Fruit fly (Drosophila melanogaster) whole organism: ENCODE data around the gene Imp.

Experiments used
- CG8478 ChIP-seq: fragments of >200 bp; optimal IDR thresholded peaks from 2 replicates; lab custom pipeline; 2018; ENCODE audit warnings: inconsistent platforms
- Dll ChIP-seq: fragments of >200 bp; optimal IDR thresholded peaks from 2 replicates; lab custom pipeline; 2017
- EcR ChIP-seq, 2 experiments: fragments of >200 bp; optimal IDR thresholded peaks; 2 replicates each; lab custom pipeline; 2017; ENCODE audit warnings: missing biosample characterization in 2 of 2, missing genetic modification characterization in 2 of 2, missing genetic modification reagents in 2 of 2
- pan ChIP-seq: fragments of >200 bp; optimal IDR thresholded peaks from 2 replicates; lab custom pipeline; 2017
- psq ChIP-seq: fragments of >200 bp; optimal IDR thresholded peaks from 2 replicates; lab custom pipeline; 2017
- usp ChIP-seq: fragments of >200 bp; optimal IDR thresholded peaks from 2 replicates; lab custom pipeline; 2017; ENCODE audit warnings: missing biosample characterization, missing genetic modification characterization, mixed read lengths

Gene Imp

DNA sequence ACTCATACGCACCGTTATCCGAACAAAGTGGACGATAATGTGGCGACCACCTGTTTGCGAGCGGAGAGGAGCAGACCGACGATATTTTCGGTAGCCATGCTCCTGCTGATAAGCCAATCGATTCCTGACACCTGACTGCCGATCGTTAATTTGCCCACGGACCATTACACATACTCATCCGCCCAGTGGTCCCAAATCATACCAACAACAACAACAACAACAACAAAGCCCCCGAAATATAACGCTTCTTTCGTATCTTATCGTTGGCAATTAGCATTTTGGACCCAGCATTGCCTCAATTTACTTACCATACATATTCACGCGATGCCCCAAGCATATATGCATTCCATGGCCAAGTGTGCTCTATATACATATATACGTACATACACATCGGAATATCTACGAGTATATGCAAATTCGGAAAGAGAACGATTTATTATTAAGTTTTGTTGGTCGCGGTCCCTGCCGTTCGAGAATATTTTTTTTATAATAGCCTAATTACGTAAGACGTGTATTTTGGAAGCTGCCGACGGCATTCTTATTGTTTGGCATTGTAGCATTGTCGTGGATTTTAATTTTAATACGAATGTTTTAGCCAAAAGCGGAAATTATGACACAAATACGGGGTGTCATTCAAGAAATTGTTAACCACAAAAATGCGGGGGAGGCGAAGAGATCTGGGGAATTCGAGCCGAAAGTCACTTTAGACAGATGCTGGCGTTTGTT lies 49.0 kb downstream of the Imp start:
- no peak for TF ChIP-seq psq (lab: Kevin White, UChicago)

DNA sequence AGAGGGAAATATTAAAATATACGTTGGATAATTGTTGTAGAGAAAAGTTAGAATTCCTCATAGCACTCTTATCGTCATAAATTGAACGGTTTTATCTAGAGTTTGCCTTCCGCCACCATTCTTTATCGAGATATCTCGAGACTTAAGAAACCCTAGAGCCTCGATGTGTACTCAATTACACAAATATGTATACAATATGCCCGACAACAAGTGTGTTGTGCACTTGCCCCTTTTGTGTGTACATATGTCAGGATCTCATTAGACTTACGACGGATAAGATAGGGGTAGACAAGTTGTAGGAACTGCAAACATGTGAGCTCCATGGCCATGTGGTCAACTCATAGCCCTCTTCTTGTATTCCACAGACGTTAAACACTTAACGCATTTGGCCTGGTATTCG lies 50.5 kb downstream of the Imp start:
- TF ChIP-seq pan (no peak), psq (lab: Kevin White, UChicago) (no peak), usp (GFP tag; lab: Kevin White, UChicago) (no peak), EcR (GFP tag; optimal IDR thresholded peaks at IDR 0.05; lab: Kevin White, UChicago) (no peak), Dll (lab: Kevin White, UChicago) (no peak), CG8478 (lab: Kevin White, UChicago) (no peak)

DNA sequence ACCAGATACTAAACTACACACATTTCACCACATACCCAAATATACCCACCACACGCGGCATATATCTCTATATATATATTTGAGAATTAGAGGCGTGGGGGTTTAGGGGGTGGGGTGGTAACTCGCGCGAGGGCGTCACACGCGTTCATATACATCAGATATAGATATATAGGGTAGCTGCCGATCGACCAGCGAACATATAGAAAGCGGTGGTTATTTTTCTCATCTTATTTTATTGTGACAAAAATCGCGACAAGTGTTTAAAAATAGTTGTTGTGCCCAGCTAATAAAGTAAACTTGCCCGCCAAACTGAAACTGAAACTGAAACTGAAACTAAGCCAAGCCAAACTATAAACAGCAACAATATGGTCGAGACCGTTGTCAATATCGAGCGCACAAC lies 51.4 kb downstream of the Imp start:
- TF ChIP-seq usp (GFP tag; lab: Kevin White, UChicago) (no peak), pan (no peak), EcR (GFP tag; optimal IDR thresholded peaks at IDR 0.05; lab: Kevin White, UChicago) (no peak), CG8478 (lab: Kevin White, UChicago) (no peak), psq (lab: Kevin White, UChicago) (no peak), Dll (lab: Kevin White, UChicago) (no peak)

DNA sequence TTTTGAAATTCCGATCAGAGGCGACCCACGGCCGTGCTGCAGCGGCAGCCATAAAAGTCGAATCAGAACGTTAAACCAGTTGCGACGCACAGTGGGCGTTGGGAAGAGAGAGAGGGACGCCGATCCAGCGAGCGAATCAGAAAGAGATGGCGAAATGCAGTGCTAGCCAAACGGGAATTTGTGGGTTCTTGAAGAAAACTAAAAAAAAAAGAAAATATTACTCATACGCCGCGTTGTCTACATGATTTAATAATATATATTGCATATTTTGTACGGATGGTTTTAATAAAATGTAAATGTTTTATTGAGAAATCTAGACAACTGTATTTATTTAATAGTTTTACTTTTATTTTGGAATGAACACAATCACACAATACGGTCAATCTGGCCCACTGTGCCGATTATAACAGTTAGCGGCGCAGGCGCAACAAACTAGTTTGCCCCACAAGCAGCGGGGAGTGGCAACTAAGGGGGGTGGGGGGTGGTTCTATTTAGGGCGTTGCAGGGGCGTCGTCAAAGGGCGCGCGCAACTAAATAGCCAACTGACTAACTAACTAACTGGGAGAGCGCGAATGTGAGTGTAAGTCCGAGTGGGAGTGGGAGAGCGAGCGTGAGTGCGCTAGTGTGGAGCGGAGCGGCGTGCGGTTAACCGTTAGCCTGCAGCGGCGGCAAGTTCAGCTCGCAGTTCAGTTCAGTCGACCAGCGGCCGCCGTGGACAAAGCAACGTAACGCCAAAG lies 52.1 kb downstream of the Imp start, which contains the start of gene CG15211:
Gene CG15211 (plus strand): TSS at position 686 of the 737 bp plus-strand sequence.
- TF ChIP-seq pan (no peak), Dll (lab: Kevin White, UChicago) (no peak), usp (GFP tag; lab: Kevin White, UChicago) (no peak), psq (lab: Kevin White, UChicago) (no peak), EcR (GFP tag; optimal IDR thresholded peaks at IDR 0.05; lab: Kevin White, UChicago) (no peak), CG8478 (lab: Kevin White, UChicago) (no peak)

DNA sequence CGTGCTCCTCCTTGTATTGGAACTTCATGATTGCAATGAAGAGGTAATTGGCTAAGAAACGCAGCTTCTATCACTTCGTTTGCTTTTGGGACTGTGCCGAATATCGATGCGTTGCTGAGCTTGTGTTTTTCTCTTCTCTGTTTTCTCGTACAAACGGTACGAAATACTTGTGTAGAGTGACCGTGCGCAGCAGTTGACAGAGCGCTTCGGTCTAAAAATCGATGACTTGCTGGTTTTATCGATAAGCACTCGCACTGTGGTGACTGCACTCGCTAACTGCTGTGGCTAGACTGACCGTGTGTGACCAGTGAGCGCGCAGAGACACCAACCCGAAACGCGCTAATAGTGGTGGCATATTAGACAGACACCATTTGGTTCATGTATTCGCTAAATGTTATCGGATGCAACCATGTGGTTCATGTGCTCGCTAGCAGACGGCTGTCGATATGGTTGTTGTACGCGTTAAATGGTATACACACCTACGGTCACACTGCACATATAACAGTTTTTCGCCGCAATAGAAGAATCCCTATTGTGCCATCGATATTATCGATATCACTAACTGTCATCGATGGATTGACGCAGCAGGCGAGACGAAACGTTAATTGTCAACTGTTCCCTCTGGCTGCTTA lies 55.9 kb downstream of the Imp start, which contains the start of the genes Atg8a and BTBD9:
Gene Atg8a (minus strand): TSS at position 296 of the 632 bp plus-strand sequence.
Gene BTBD9 (plus strand): TSS at position 495 of the 632 bp plus-strand sequence.
- TF ChIP-seq Dll (lab: Kevin White, UChicago) (no peak), psq (lab: Kevin White, UChicago) (no peak), EcR (GFP tag; optimal IDR thresholded peaks at IDR 0.05; lab: Kevin White, UChicago) (no peak), CG8478 (lab: Kevin White, UChicago) (no peak), usp (GFP tag; lab: Kevin White, UChicago) (no peak), pan (no peak)

DNA sequence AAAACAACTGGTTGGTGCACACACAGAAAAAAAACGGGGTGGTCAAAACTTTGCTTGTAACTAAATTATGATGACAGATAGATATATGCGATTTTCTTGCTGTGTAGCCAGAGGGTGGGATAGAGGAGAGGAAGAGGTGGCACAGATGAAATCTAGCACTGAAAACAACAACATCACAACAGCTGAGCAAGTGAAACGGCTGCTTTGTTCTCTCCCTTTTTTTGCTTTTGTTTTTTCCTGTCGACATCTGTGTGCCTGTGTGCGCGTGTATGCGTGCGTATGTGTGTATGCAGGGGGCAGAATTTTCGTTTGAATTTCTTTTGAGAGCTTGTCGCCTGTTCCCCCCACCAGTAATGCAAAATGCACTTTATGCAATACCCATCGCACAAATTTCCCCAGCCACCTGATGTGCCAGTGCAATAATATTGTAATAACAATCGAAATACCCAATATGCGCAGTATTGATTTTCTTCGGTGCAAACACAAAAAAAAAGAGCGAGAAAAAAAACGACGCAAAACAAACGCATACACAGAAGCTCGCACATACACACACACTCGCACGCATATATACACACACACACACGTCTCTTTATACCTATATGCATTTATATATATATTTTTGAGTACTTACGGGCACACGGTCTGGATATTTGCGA lies 56.6 kb downstream of the Imp start:
- TF ChIP-seq EcR (GFP tag; optimal IDR thresholded peaks at IDR 0.05; lab: Kevin White, UChicago) (no peak), CG8478 (lab: Kevin White, UChicago) (peak; percentile 61)

DNA sequence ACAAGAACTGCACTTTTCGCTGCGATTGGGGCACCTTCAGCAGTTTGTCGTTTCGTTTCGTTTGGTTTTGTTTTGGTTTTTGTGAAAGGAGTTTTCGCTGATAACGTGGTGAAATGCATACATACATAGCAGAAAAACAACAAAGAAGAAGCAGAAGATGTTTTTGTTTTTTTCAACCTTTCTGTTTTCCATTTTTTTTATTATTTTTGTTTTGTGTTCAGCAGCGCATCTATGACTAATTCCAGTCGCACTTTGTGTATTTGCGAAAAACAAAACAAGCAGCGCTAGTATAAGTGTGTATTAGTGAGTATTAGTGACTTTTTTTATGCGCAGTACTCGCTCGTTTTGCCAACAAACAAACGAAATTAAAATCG lies 57.1 kb downstream of the Imp start:
- TF ChIP-seq Dll (lab: Kevin White, UChicago) (no peak), CG8478 (lab: Kevin White, UChicago) (no peak), EcR (GFP tag; optimal IDR thresholded peaks at IDR 0.05; lab: Kevin White, UChicago) (no peak), usp (GFP tag; lab: Kevin White, UChicago) (no peak), pan (no peak), psq (lab: Kevin White, UChicago) (no peak)

DNA sequence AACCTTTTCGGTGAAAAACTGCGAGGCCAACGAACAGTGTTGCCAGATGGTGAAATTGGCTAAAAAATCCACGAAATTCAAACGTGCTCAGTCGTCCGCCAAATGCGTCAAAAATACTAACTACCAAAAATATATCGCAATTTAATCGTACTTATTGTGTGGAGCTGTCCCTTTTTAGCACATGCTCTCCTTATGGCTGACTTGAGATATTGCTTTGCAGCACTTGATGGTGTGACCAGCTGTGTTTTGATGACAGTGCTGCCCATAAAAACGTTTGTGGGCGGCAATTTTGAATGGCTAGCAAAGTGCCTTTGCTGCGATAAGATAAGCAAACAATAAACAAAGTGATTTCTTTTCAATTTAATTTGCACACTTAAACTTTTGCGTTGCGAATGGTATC lies 59.9 kb downstream of the Imp start, which contains the start of gene Tango5:
Gene Tango5 (minus strand): TSS at position 208 of the 400 bp plus-strand sequence.
- TF ChIP-seq usp (GFP tag; lab: Kevin White, UChicago) = no peak
- no peak for TF ChIP-seq pan
- no peak for TF ChIP-seq Dll (lab: Kevin White, UChicago)
- TF ChIP-seq CG8478 (lab: Kevin White, UChicago) = no peak

DNA sequence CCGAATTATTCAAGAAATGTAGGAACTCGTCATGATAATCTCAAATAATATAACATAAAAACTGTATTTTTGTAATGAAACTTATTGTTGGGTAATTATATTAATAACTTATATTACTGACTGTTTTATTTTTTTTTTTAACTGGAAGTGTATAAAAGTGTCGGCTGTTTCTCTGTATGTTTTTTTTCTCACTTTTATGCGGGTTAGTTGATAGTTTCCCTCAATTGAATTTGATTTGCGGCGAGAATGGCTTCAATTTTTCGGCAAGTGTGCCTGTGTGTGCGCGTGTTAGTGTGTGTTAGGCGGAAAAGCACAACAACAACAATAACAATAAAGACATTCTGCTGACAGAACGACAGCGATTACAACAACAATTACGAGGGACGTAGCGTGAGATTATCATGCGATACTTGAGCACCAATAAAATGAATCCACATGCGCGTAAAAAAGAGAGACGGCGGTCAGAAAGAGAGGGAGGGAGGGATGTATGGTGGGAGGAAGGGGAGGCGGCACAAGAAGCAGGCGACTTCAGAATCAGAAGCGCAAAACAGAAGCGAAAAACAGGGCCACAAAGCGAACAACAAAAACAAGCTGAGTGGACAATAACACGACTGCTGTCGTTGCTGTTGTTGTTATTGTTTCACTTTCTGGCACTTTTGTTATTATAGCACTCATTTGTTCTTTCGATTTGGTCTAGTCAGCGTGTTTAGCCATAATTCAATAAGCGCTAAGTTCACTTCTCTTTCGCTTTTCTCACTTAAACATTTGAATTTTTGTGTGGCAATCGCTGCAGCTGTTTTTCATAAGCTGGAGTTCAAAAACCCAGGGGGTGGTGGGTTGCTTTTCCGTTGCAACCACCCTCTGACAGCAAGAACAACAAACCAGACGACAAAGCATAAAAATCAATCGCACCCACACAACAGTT lies 60.9 kb downstream of the Imp start:
- no peak for TF ChIP-seq EcR (GFP tag; optimal IDR thresholded peaks at IDR 0.05; lab: Kevin White, UChicago)
- TF ChIP-seq CG8478 (lab: Kevin White, UChicago) = no peak
- TF ChIP-seq pan = no peak
- no peak for TF ChIP-seq psq (lab: Kevin White, UChicago)
- TF ChIP-seq usp (GFP tag; lab: Kevin White, UChicago) = no peak
- TF ChIP-seq Dll (lab: Kevin White, UChicago) = no peak

DNA sequence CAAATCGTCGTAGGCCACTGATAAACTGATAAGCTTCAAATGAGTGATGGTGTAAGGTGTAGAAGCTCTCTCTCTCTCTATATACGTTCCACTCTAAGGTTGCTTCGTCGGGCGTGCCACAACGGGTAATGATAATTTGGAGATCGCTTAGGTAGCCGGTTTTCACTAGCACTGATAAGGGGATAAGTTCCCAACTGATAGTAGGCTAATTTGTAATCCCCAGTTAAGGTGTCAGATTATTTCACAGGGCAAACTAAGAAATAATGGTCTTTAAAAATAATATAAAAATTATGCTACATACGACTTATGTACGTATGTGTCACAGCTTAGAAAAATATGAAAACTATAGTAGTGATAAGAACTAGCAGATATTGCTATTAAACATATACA lies 61.5 kb downstream of the Imp start:
- TF ChIP-seq EcR (GFP tag; optimal IDR thresholded peaks at IDR 0.05; lab: Kevin White, UChicago) = no peak
- no peak for TF ChIP-seq Dll (lab: Kevin White, UChicago)
- TF ChIP-seq usp (GFP tag; lab: Kevin White, UChicago) = no peak
- no peak for TF ChIP-seq pan
- no peak for TF ChIP-seq CG8478 (lab: Kevin White, UChicago)
- TF ChIP-seq psq (lab: Kevin White, UChicago) = no peak
